Fruit fly (Drosophila melanogaster) whole organism: Measurements from ENCODE around the gene CG31957.

ENCODE experiments used
- CG8478 ChIP-seq: fragments of >200 bp; optimal IDR thresholded peaks from 2 replicates; lab custom pipeline; 2018; ENCODE audit warnings: inconsistent platforms
- usp ChIP-seq: fragments of >200 bp; optimal IDR thresholded peaks from 2 replicates; lab custom pipeline; 2017; ENCODE audit warnings: missing biosample characterization, missing genetic modification characterization, mixed read lengths

- no peak for TF ChIP-seq CG8478 (lab: Kevin White, UChicago)
- TF ChIP-seq usp: no peak
These were observed 23.9 kb upstream of the CG31957 start for dm6 chr2L:3895951-3896833.
